Worm (Caenorhabditis elegans): ENCODE measurements around the gene Y75B8A.19.

- TF ChIP-seq aly-1 (tag; optimal IDR thresholded peaks at IDR 0.05): no peak
- no peak for TF ChIP-seq ama-1 (optimal IDR thresholded peaks at IDR 0.05)
- TF ChIP-seq ceh-36 (tag; optimal IDR thresholded peaks at IDR 0.05): no peak
- no peak for TF ChIP-seq flt-1 (GFP tag; IDR thresholded peaks at IDR 0.05)
- TF ChIP-seq tbx-11 (GFP tag; IDR thresholded peaks at IDR 0.05): no peak
- TF ChIP-seq tra-4 (tag; optimal IDR thresholded peaks at IDR 0.05): no peak
- no peak for TF ChIP-seq ceh-13 (GFP tag; optimal IDR thresholded peaks at IDR 0.05)
- no peak for TF ChIP-seq tbx-37 (GFP tag; conservative IDR thresholded peaks at IDR 0.05)
- TF ChIP-seq scrt-1 (GFP tag; IDR thresholded peaks at IDR 0.05): no peak
- no peak for TF ChIP-seq pes-1 (GFP tag; IDR thresholded peaks at IDR 0.05)
- no peak for TF ChIP-seq sea-1 (GFP tag; conservative IDR thresholded peaks at IDR 0.05)
- TF ChIP-seq F13C5.2 (tag; optimal IDR thresholded peaks at IDR 0.05): no peak
These were observed 40.3 kb upstream of the Y75B8A.19 start, which contains the start of gene lury-1 for ce11 chrIII:12186111-12186510.

All from whole organism, early embryonic.